Fruit fly (Drosophila melanogaster): Measurements from ENCODE around the gene I-t.
A peak's percentile ranks its signal among the peaks of the same experiment; 100 is the strongest.

I-t gene

dm6 chr3R:11678016-11678415 lies 25.8 kb upstream of the I-t start, which contains the start of gene CG18476 (continued):
- TF ChIP-seq CG13894 (tag; optimal IDR thresholded peaks at IDR 0.05) (peak; percentile 84), lbe (GFP tag; optimal IDR thresholded peaks at IDR 0.05) (peak; percentile 79), CG16813 (GFP tag; IDR thresholded peaks at IDR 0.05; ENCODE audit: partially characterized antibody) (no peak), CG1529 (GFP tag; optimal IDR thresholded peaks at IDR 0.05) (peak; percentile 75), CG10209 (GFP tag; optimal IDR thresholded peaks at IDR 0.05) (peak; percentile 89), Mes4 (GFP tag; optimal IDR thresholded peaks at IDR 0.05) (peak; percentile 51), tx (GFP tag; optimal IDR thresholded peaks at IDR 0.05) (no peak), tup (GFP tag; optimal IDR thresholded peaks at IDR 0.05) (peak; percentile 24), Scr (GFP tag; IDR thresholded peaks at IDR 0.05; ENCODE audit: partially characterized antibody) (no peak; the same call in 1 of the 2 replicates), Xbp1 (GFP tag; optimal IDR thresholded peaks at IDR 0.05) (peak; percentile 93), Hmr (GFP tag; optimal IDR thresholded peaks at IDR 0.05) (peak; percentile 91), az2 (GFP tag; optimal IDR thresholded peaks at IDR 0.05) (peak; percentile 90), dysf (GFP tag; IDR thresholded peaks at IDR 0.05) (peak; percentile 96), CG1602 (GFP tag; optimal IDR thresholded peaks at IDR 0.05) (peak; percentile 85), CG3407 (GFP tag; optimal IDR thresholded peaks at IDR 0.05) (peak; percentile 80), br (optimal IDR thresholded peaks at IDR 0.05) (no peak), dati (GFP tag; IDR thresholded peaks at IDR 0.05) (peak; percentile 35; the same call in 1 of the 2 replicates), CG10147 (GFP tag; optimal IDR thresholded peaks at IDR 0.05) (peak; percentile 95), CG15514 (GFP tag; optimal IDR thresholded peaks at IDR 0.05) (peak; percentile 77), Oaz (GFP tag; IDR thresholded peaks at IDR 0.05) (peak; percentile 87), Doc3 (GFP tag; IDR thresholded peaks at IDR 0.05; ENCODE audit: partially characterized antibody) (no peak), fu2 (GFP tag; optimal IDR thresholded peaks at IDR 0.05) (peak; percentile 65), CG10321 (GFP tag; IDR thresholded peaks at IDR 0.05) (peak; percentile 73), CG12219 (GFP tag; optimal IDR thresholded peaks at IDR 0.05) (peak; percentile 76), CG8388 (GFP tag; optimal IDR thresholded peaks at IDR 0.05) (peak; percentile 91), schlank (tag; optimal IDR thresholded peaks at IDR 0.05) (peak; percentile 60), CG8478 (optimal IDR thresholded peaks at IDR 0.05) (no peak), CG6689 (GFP tag; IDR thresholded peaks at IDR 0.05) (peak; percentile 94), CG17612 (GFP tag; IDR thresholded peaks at IDR 0.05) (peak; percentile 89), CG18011 (GFP tag; optimal IDR thresholded peaks at IDR 0.05) (peak; percentile 64), Hr39 (optimal IDR thresholded peaks at IDR 0.05) (no peak), lilli (GFP tag; optimal IDR thresholded peaks at IDR 0.05) (peak; percentile 87), inv (GFP tag; IDR thresholded peaks at IDR 0.05; ENCODE audit: partially characterized antibody) (no peak), Gug (GFP tag; IDR thresholded peaks at IDR 0.05) (no peak; the same call in 2 of the 4 replicates), psq (GFP tag; optimal IDR thresholded peaks at IDR 0.05) (peak; percentile 51), CG11456 (GFP tag; IDR thresholded peaks at IDR 0.05) (peak; percentile 92), CG11560 (tag; IDR thresholded peaks at IDR 0.05) (peak; percentile 69), dm (GFP tag; optimal IDR thresholded peaks at IDR 0.05) (peak; percentile 21), croc (GFP tag; conservative IDR thresholded peaks at IDR 0.05) (peak; percentile 92), gcm2 (GFP tag; optimal IDR thresholded peaks at IDR 0.05) (no peak), H2.0 (GFP tag; IDR thresholded peaks at IDR 0.05) (peak; percentile 94), Dref (GFP tag; IDR thresholded peaks at IDR 0.05) (no peak), Six4 (GFP tag; optimal IDR thresholded peaks at IDR 0.05) (peak; percentile 85), PHDP (tag; optimal IDR thresholded peaks at IDR 0.05) (peak; percentile 94), knrl (GFP tag; IDR thresholded peaks at IDR 0.05; ENCODE audit: partially characterized antibody) (no peak), zf30C (GFP tag; optimal IDR thresholded peaks at IDR 0.05) (no peak), CG18619 (GFP tag; optimal IDR thresholded peaks at IDR 0.05) (peak; percentile 82), CG7987 (GFP tag; optimal IDR thresholded peaks at IDR 0.05) (peak; percentile 50), CG4854 (GFP tag; optimal IDR thresholded peaks at IDR 0.05) (peak; percentile 67), Sin3A (optimal IDR thresholded peaks at IDR 0.05) (no peak), da (GFP tag; optimal IDR thresholded peaks at IDR 0.05) (no peak), CG4404 (GFP tag; IDR thresholded peaks at IDR 0.05) (peak; percentile 87), NK7.1 (GFP tag; optimal IDR thresholded peaks at IDR 0.05) (peak; percentile 48)
